Fruit fly (Drosophila melanogaster): Measurements from ENCODE around the gene CG10472.

dm6 chr3L:6052021-6052420 is 10.7 kb downstream of the CG10472 start, which contains the start of gene Jon65Aii:
- TF ChIP-seq CG16779 (tag; optimal IDR thresholded peaks at IDR 0.05) (no peak), eg (GFP tag; IDR thresholded peaks at IDR 0.05) (no peak), cyc (GFP tag; optimal IDR thresholded peaks at IDR 0.05) (no peak), dac (GFP tag; optimal IDR thresholded peaks at IDR 0.05) (no peak), CG7368 (GFP tag; optimal IDR thresholded peaks at IDR 0.05) (no peak), CG34406 (GFP tag; optimal IDR thresholded peaks at IDR 0.05) (no peak), CG11902 (GFP tag; optimal IDR thresholded peaks at IDR 0.05) (no peak), Gug (GFP tag; IDR thresholded peaks at IDR 0.05) (no peak), esn (GFP tag; optimal IDR thresholded peaks at IDR 0.05) (no peak), pdm3 (GFP tag; optimal IDR thresholded peaks at IDR 0.05) (no peak)
